Worm (Caenorhabditis elegans) whole organism, L4/young adult: Measurements from ENCODE around the gene srw-21.

Source experiments
- W03F9.2 ChIP-seq: fragments of 150-350 bp; optimal IDR thresholded peaks from 2 replicates; lab custom pipeline; 2014; ENCODE audit warnings: missing biosample characterization, missing genetic modification characterization
- dao-5 ChIP-seq: sonication (generic microtip); optimal IDR thresholded peaks from 2 replicates; lab custom pipeline; 2016; ENCODE audit warnings: missing genotype, missing genetic modification characterization, moderate library complexity, missing compliant biosample characterization
- him-1 ChIP-seq: sonication (generic microtip); optimal IDR thresholded peaks from 2 replicates; lab custom pipeline; 2016; ENCODE audit warnings: missing genotype, missing genetic modification reagents, missing genetic modification characterization, missing compliant biosample characterization

- TF ChIP-seq W03F9.2 (tag; lab: Kevin White, UChicago) (no peak), him-1 (tag; lab: Kevin White, UChicago) (no peak), dao-5 (tag; lab: Kevin White, UChicago) (no peak)
Measured at ce11 chrV:15517413-15517812, 29.5 kb downstream of the srw-21 start, which contains the start of gene F21A3.3.
